Worm (Caenorhabditis elegans) whole organism, early embryonic: ENCODE measurements around the gene srd-12.

Experiments used
- B0310.2 ChIP-seq: sonication (generic microtip); optimal IDR thresholded peaks from 2 replicates; lab custom pipeline; 2016; ENCODE audit warnings: mild to moderate bottlenecking, missing genetic modification characterization, missing compliant biosample characterization
- F13C5.2 ChIP-seq: sonication (generic microtip); optimal IDR thresholded peaks from 2 replicates; lab custom pipeline; 2017; ENCODE audit warnings: mild to moderate bottlenecking, missing genetic modification characterization, inconsistent platforms, missing compliant biosample characterization
- aly-1 ChIP-seq: sonication (generic microtip); optimal IDR thresholded peaks from 2 replicates; lab custom pipeline; 2016; ENCODE audit warnings: missing genetic modification characterization, missing compliant biosample characterization
- ama-1 ChIP-seq: fragments of 150-350 bp; optimal IDR thresholded peaks from 2 replicates; lab custom pipeline; 2014
- ceh-13 ChIP-seq: fragments of 200-800 bp; sonication (Bioruptor generic); optimal IDR thresholded peaks from 2 replicates; lab custom pipeline; 2018; ENCODE audit warnings: mild to moderate bottlenecking, missing genetic modification characterization, missing compliant biosample characterization
- ceh-36 ChIP-seq: sonication (generic microtip); optimal IDR thresholded peaks from 2 replicates; lab custom pipeline; 2016; ENCODE audit warnings: missing genetic modification characterization, inconsistent platforms, missing compliant biosample characterization
- ets-7 ChIP-seq: sonication (generic microtip); optimal IDR thresholded peaks from 2 replicates; lab custom pipeline; 2016; ENCODE audit warnings: missing genotype, missing genetic modification characterization, missing compliant biosample characterization
- flt-1 ChIP-seq: fragments of 200-800 bp; sonication (Bioruptor generic); IDR thresholded peaks from 2 replicates; pipeline ENCODE4 v1.3.6; 2022; ENCODE audit warnings: missing genetic modification characterization, missing compliant biosample characterization
- hmbx-1 ChIP-seq: sonication (generic microtip); optimal IDR thresholded peaks from 2 replicates; lab custom pipeline; 2016; ENCODE audit warnings: mild to moderate bottlenecking, missing genetic modification characterization, missing compliant biosample characterization
- hmg-4 ChIP-seq: fragments of 200-800 bp; sonication (Bioruptor generic); optimal IDR thresholded peaks from 2 replicates; lab custom pipeline; 2018; ENCODE audit warnings: mild to moderate bottlenecking, missing genetic modification characterization, missing compliant biosample characterization
- hnd-1 ChIP-seq: sonication (generic microtip); optimal IDR thresholded peaks from 2 replicates; lab custom pipeline; 2016; ENCODE audit warnings: missing genetic modification characterization, missing compliant biosample characterization
- pes-1 ChIP-seq: fragments of 200-800 bp; sonication (Bioruptor generic); IDR thresholded peaks from 2 replicates; pipeline ENCODE4 v1.3.6; 2022; ENCODE audit warnings: missing genetic modification reagents, missing genetic modification characterization, missing compliant biosample characterization
- scrt-1 ChIP-seq: fragments of 200-800 bp; sonication (Bioruptor generic); IDR thresholded peaks from 2 replicates; pipeline ENCODE4 v1.3.6; 2022; ENCODE audit warnings: missing genetic modification characterization, missing compliant biosample characterization
- sea-1 ChIP-seq: fragments of 200-800 bp; sonication (Bioruptor generic); conservative IDR thresholded peaks from 2 replicates; pipeline ENCODE4 v1.3.6; 2022; ENCODE audit warnings: missing genetic modification characterization, missing compliant biosample characterization
- tbx-11 ChIP-seq: fragments of 200-800 bp; sonication (Bioruptor generic); IDR thresholded peaks from 2 replicates; pipeline ENCODE4 v1.3.6; 2022; ENCODE audit warnings: missing genetic modification characterization, missing compliant biosample characterization
- tbx-37 ChIP-seq: fragments of 200-800 bp; sonication (Bioruptor generic); conservative IDR thresholded peaks from 2 replicates; pipeline ENCODE4 v1.3.6; 2022; ENCODE audit warnings: missing genetic modification reagents, missing genetic modification characterization, missing compliant biosample characterization
- tra-4 ChIP-seq: sonication (generic microtip); optimal IDR thresholded peaks from 2 replicates; lab custom pipeline; 2017; ENCODE audit warnings: missing genetic modification characterization, missing compliant biosample characterization

Gene srd-12

DNA sequence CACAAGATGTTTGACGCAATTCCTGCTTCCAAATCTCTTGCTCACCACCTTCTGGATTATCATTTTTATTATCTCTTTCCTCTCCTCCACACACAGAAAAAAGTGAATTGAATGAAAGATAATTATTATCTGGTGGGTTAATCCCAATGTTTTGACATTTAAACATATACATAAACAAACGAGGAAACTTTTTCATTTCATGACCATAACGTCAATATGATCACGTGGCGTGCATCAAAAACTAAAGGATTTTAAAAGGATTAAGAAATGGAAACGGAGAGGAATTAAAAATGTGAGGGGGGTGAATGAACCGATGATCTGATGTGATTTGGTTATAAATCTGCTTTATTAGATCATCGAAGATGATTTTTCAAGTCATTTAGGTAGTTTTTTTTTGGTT, 34.5 kb downstream of the srd-12 start:
- peak; percentile 21 for TF ChIP-seq ceh-36
- TF ChIP-seq ets-7 (tag; lab: Kevin White, UChicago) = no peak
- TF ChIP-seq scrt-1 (GFP tag; lab: Robert Waterston, UW) = no peak
- no peak for TF ChIP-seq flt-1 (GFP tag; lab: Robert Waterston, UW)
- TF ChIP-seq ama-1 (lab: Kevin White, UChicago) = no peak
- TF ChIP-seq sea-1 (GFP tag; lab: Robert Waterston, UW) = no peak

DNA sequence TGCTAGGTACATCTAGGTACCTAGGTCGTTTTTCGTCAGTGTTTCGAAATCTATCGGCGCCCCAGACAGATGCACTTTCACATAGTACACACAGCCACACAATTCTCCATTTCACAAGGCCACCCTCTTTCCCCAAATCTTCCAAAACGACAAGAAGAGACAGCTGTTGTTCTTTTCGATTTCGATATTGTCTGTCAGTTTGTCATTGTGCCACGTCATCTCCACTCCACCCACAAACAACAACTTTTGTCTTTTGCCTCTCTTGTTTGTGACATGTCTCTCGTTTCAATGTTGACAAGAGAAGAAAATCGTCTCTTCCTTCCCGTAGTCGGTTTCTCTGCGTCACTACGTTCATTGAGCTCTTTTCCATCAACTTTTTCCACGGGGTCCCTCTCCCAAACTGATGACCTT, 36.2 kb downstream of the srd-12 start:
- TF ChIP-seq scrt-1 (GFP tag; lab: Robert Waterston, UW) (0 out of 2 replicates have a peak, but pooled peaks have one; percentile 11), hmbx-1 (tag; lab: Kevin White, UChicago) (no peak)

- TF ChIP-seq aly-1 (tag; lab: Kevin White, UChicago) (no peak), scrt-1 (GFP tag; lab: Robert Waterston, UW) (no peak), F13C5.2 (tag; lab: Kevin White, UChicago) (no peak), B0310.2 (no peak), sea-1 (GFP tag; lab: Robert Waterston, UW) (no peak), tbx-37 (GFP tag; lab: Robert Waterston, UW) (no peak), flt-1 (GFP tag; lab: Robert Waterston, UW) (no peak), hmbx-1 (tag; lab: Kevin White, UChicago) (no peak), hnd-1 (no peak), pes-1 (GFP tag; lab: Robert Waterston, UW) (no peak), tra-4 (tag; lab: Kevin White, UChicago) (no peak), ceh-36 (no peak)
Observed at ce11 chrIV:5592956-5593355, 37.1 kb downstream of the srd-12 start.

ce11 chrIV:5591134-5591533, 38.9 kb downstream of the srd-12 start:
- no peak for TF ChIP-seq ama-1 (lab: Kevin White, UChicago)
- no peak for TF ChIP-seq B0310.2
- TF ChIP-seq tbx-11 (GFP tag; lab: Robert Waterston, UW) = no peak
- TF ChIP-seq hmg-4 (GFP tag; lab: Kevin White, UChicago) = no peak
- TF ChIP-seq ceh-13 (GFP tag; lab: Kevin White, UChicago) = no peak

ce11 chrIV:5590120-5590519, 39.9 kb downstream of the srd-12 start:
- TF ChIP-seq sea-1 (GFP tag; lab: Robert Waterston, UW) (no peak), scrt-1 (GFP tag; lab: Robert Waterston, UW) (no peak), F13C5.2 (tag; lab: Kevin White, UChicago) (no peak), ceh-36 (no peak), pes-1 (GFP tag; lab: Robert Waterston, UW) (no peak), ama-1 (lab: Kevin White, UChicago) (no peak), flt-1 (GFP tag; lab: Robert Waterston, UW) (no peak), ets-7 (tag; lab: Kevin White, UChicago) (no peak), ceh-13 (GFP tag; lab: Kevin White, UChicago) (no peak), hmg-4 (GFP tag; lab: Kevin White, UChicago) (no peak), B0310.2 (no peak), tbx-11 (GFP tag; lab: Robert Waterston, UW) (no peak), aly-1 (tag; lab: Kevin White, UChicago) (no peak)

ce11 chrIV:5587964-5588860, 41.8 kb downstream of the srd-12 start:
- no peak for TF ChIP-seq sea-1 (GFP tag; lab: Robert Waterston, UW)
- TF ChIP-seq hmg-4 (GFP tag; lab: Kevin White, UChicago) = no peak
- no peak for TF ChIP-seq tbx-11 (GFP tag; lab: Robert Waterston, UW)
- TF ChIP-seq scrt-1 (GFP tag; lab: Robert Waterston, UW) = no peak
- TF ChIP-seq ama-1 (lab: Kevin White, UChicago) = no peak
- no peak for TF ChIP-seq ceh-36
- TF ChIP-seq hnd-1 = no peak
- TF ChIP-seq aly-1 (tag; lab: Kevin White, UChicago) = no peak
- no peak for TF ChIP-seq ets-7 (tag; lab: Kevin White, UChicago)
- TF ChIP-seq hmbx-1 (tag; lab: Kevin White, UChicago) = no peak
- no peak for TF ChIP-seq B0310.2
- no peak for TF ChIP-seq tra-4 (tag; lab: Kevin White, UChicago)
- no peak for TF ChIP-seq tbx-37 (GFP tag; lab: Robert Waterston, UW)

DNA sequence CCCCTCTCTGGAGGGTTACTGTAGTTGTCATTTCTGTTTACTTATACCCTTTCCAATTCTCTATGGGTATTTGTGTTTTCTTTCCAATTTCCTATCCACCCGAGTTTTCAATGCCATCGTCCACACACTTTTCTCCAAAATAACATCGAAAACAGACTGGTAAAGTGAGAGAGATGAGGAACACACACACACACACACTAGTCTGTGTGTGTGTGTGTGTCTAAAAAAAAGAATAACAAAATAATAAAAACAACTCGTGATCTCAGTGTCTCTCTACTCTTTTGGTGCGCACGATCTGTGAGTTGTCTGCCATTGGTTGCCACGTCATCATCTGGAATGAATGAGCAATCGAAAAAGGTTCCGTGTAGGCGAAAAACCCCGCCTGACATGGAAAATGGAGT, 43.7 kb downstream of the srd-12 start:
- TF ChIP-seq scrt-1 (GFP tag; lab: Robert Waterston, UW) (no peak), tbx-11 (GFP tag; lab: Robert Waterston, UW) (no peak), ama-1 (lab: Kevin White, UChicago) (no peak), ets-7 (tag; lab: Kevin White, UChicago) (no peak), hmbx-1 (tag; lab: Kevin White, UChicago) (no peak), ceh-36 (no peak), flt-1 (GFP tag; lab: Robert Waterston, UW) (no peak), tbx-37 (GFP tag; lab: Robert Waterston, UW) (no peak), tra-4 (tag; lab: Kevin White, UChicago) (no peak), aly-1 (tag; lab: Kevin White, UChicago) (no peak), F13C5.2 (tag; lab: Kevin White, UChicago) (no peak)
